Fruit fly (Drosophila melanogaster) whole organism, wandering third instar larva: ENCODE data around the gene Nadsyn.

Experiments used
- Abd-B ChIP-seq: fragments of >200 bp; optimal IDR thresholded peaks from 2 replicates; lab custom pipeline; 2017; ENCODE audit warnings: missing biosample characterization, missing genetic modification characterization
- CG32264 ChIP-seq: fragments of 200-800 bp; sonication (Bioruptor generic); optimal IDR thresholded peaks from 2 replicates; lab custom pipeline; 2016; ENCODE audit warnings: missing biosample characterization, missing genetic modification characterization
- CG9705 ChIP-seq: fragments of 200-800 bp; sonication (Bioruptor generic); optimal IDR thresholded peaks from 2 replicates; lab custom pipeline; 2018; ENCODE audit warnings: missing biosample characterization, mild to moderate bottlenecking, missing genetic modification characterization
- CrebA ChIP-seq: fragments of 200-800 bp; sonication (Bioruptor generic); optimal IDR thresholded peaks from 2 replicates; lab custom pipeline; 2016; ENCODE audit warnings: missing biosample characterization, mild to moderate bottlenecking, missing genetic modification characterization, borderline replicate concordance
- Dfd ChIP-seq: fragments of >200 bp; optimal IDR thresholded peaks from 2 replicates; lab custom pipeline; 2017; ENCODE audit warnings: missing biosample characterization, missing genetic modification characterization
- Dif ChIP-seq: fragments of 200-275, 200-300 bp; sonication (Bioruptor generic); optimal IDR thresholded peaks from 2 replicates; lab custom pipeline; 2018; ENCODE audit warnings: missing biosample characterization, missing genetic modification characterization; ENCODE audit not compliant: partially characterized antibody
- GATAd ChIP-seq: sonication (Bioruptor generic); optimal IDR thresholded peaks from 2 replicates; lab custom pipeline; 2016; ENCODE audit warnings: missing biosample characterization, missing genetic modification characterization
- HLH106 ChIP-seq: fragments of 200-800 bp; optimal IDR thresholded peaks from 3 replicates; lab custom pipeline; 2019; ENCODE audit warnings: missing biosample characterization, mild to moderate bottlenecking, missing genetic modification characterization, moderate library complexity
- Hnf4 ChIP-seq: fragments of 200-800 bp; sonication (Bioruptor generic); optimal IDR thresholded peaks from 2 replicates; lab custom pipeline; 2016; ENCODE audit warnings: missing biosample characterization, mild to moderate bottlenecking, missing genetic modification characterization
- Hr78 ChIP-seq: fragments of >200 bp; optimal IDR thresholded peaks from 2 replicates; lab custom pipeline; 2017; ENCODE audit warnings: missing biosample characterization, missing genetic modification characterization
- Hr83 ChIP-seq: fragments of 200-300 bp; sonication (Bioruptor generic); optimal IDR thresholded peaks from 2 replicates; lab custom pipeline; 2016; ENCODE audit warnings: missing biosample characterization, mild to moderate bottlenecking, missing genetic modification characterization, moderate library complexity; ENCODE audit not compliant: poor library complexity, severe bottlenecking
- Jra ChIP-seq: sonication (Bioruptor generic); optimal IDR thresholded peaks from 2 replicates; lab custom pipeline; 2016; ENCODE audit warnings: missing biosample characterization, missing genetic modification characterization
- Mio ChIP-seq: sonication (Bioruptor generic); optimal IDR thresholded peaks from 2 replicates; lab custom pipeline; 2016; ENCODE audit warnings: missing biosample characterization, missing genetic modification characterization
- Myc ChIP-seq: fragments of >200 bp; optimal IDR thresholded peaks from 2 replicates; lab custom pipeline; 2017
- N ChIP-seq: fragments of >200 bp; optimal IDR thresholded peaks from 2 replicates; lab custom pipeline; 2018; ENCODE audit warnings: missing biosample characterization, missing external identifiers, missing genetic modification characterization
- OdsH ChIP-seq: fragments of 200-800 bp; sonication (Bioruptor generic); optimal IDR thresholded peaks from 2 replicates; lab custom pipeline; 2016; ENCODE audit warnings: missing biosample characterization, mild to moderate bottlenecking, missing genetic modification characterization
- Rel ChIP-seq, 2 experiments: fragments of 200-800 bp; sonication (Bioruptor generic) in 1 of 2; optimal IDR thresholded peaks; 2 replicates in 1 of 2; 3 replicates in 1 of 2; lab custom pipeline; 2016 to 2019; ENCODE audit warnings: mild to moderate bottlenecking in 2 of 2, missing biosample characterization in 2 of 2, missing genetic modification characterization in 2 of 2, moderate library complexity in 1 of 2
- Sp1 ChIP-seq: fragments of 200-800 bp; sonication (Bioruptor generic); optimal IDR thresholded peaks from 3 replicates; lab custom pipeline; 2019; ENCODE audit warnings: missing biosample characterization, mild to moderate bottlenecking, missing genetic modification characterization, moderate library complexity
- Vsx2 ChIP-seq: fragments of 200-300, 225-300 bp; sonication (Bioruptor generic); optimal IDR thresholded peaks from 2 replicates; lab custom pipeline; 2018; ENCODE audit warnings: missing biosample characterization, missing genetic modification characterization; ENCODE audit not compliant: partially characterized antibody
- br ChIP-seq: fragments of 200-800 bp; sonication (Bioruptor generic); optimal IDR thresholded peaks from 2 replicates; lab custom pipeline; 2016; ENCODE audit warnings: missing biosample characterization, missing genetic modification characterization
- brk ChIP-seq: fragments of 200-800 bp; sonication (Bioruptor generic); optimal IDR thresholded peaks from 2 replicates; lab custom pipeline; 2016; ENCODE audit warnings: missing biosample characterization, mild to moderate bottlenecking, missing genetic modification characterization
- dl ChIP-seq, 2 experiments: fragments of 175-275, 200-275 bp in 1 of 2; fragments of 200-275 bp in 1 of 2; sonication (Bioruptor generic); optimal IDR thresholded peaks; lab custom pipeline; 2018; ENCODE audit warnings: mild to moderate bottlenecking in 2 of 2, missing biosample characterization in 2 of 2, missing genetic modification characterization in 2 of 2, moderate library complexity in 2 of 2; ENCODE audit not compliant: partially characterized antibody in 2 of 2, insufficient read depth in 1 of 2
- dmrt93B ChIP-seq: fragments of 200-800 bp; sonication (Bioruptor generic); optimal IDR thresholded peaks from 2 replicates; lab custom pipeline; 2018; ENCODE audit warnings: missing biosample characterization, mild to moderate bottlenecking, missing genetic modification characterization
- dsf ChIP-seq: sonication (Bioruptor generic); optimal IDR thresholded peaks from 2 replicates; lab custom pipeline; 2016; ENCODE audit warnings: missing biosample characterization, missing genetic modification characterization, borderline replicate concordance
- ey ChIP-seq: fragments of 200-800 bp; sonication (Bioruptor generic); optimal IDR thresholded peaks from 2 replicates; lab custom pipeline; 2016; ENCODE audit warnings: missing biosample characterization, missing genetic modification characterization
- foxo ChIP-seq, 2 experiments: fragments of 200-800 bp; sonication (Bioruptor generic); optimal IDR thresholded peaks; 2 replicates in 1 of 2; 3 replicates in 1 of 2; lab custom pipeline; 2016 to 2017; ENCODE audit warnings: missing biosample characterization in 2 of 2, missing genetic modification characterization in 2 of 2
- fru ChIP-seq: fragments of 200-800 bp; sonication (Bioruptor generic); optimal IDR thresholded peaks from 3 replicates; lab custom pipeline; 2016; ENCODE audit warnings: missing biosample characterization, mild to moderate bottlenecking, missing genetic modification characterization
- h ChIP-seq: fragments of 200-800 bp; sonication (Bioruptor generic); optimal IDR thresholded peaks from 3 replicates; lab custom pipeline; 2016; ENCODE audit warnings: missing biosample characterization, mild to moderate bottlenecking, missing genetic modification characterization
- jim ChIP-seq: fragments of 175-275, 200-325 bp; sonication (Bioruptor generic); optimal IDR thresholded peaks from 2 replicates; lab custom pipeline; 2016; ENCODE audit warnings: missing biosample characterization, mild to moderate bottlenecking, missing genetic modification characterization
- lola ChIP-seq: fragments of >200 bp; optimal IDR thresholded peaks from 2 replicates; lab custom pipeline; 2017; ENCODE audit warnings: missing biosample characterization, missing genetic modification characterization
- pan ChIP-seq: fragments of >200 bp; optimal IDR thresholded peaks from 2 replicates; lab custom pipeline; 2017
- psq ChIP-seq: fragments of 200-800 bp; sonication (Bioruptor generic); optimal IDR thresholded peaks from 3 replicates; lab custom pipeline; 2017; ENCODE audit warnings: missing biosample characterization, mild to moderate bottlenecking, missing genetic modification characterization, moderate library complexity
- rgr ChIP-seq: fragments of 200-800 bp; sonication (Bioruptor generic); optimal IDR thresholded peaks from 3 replicates; lab custom pipeline; 2016; ENCODE audit warnings: missing biosample characterization, mild to moderate bottlenecking, missing genetic modification characterization
- sage ChIP-seq: fragments of 200-800 bp; sonication (Bioruptor generic); optimal IDR thresholded peaks from 2 replicates; lab custom pipeline; 2016; ENCODE audit warnings: missing biosample characterization, mild to moderate bottlenecking, missing genetic modification characterization
- sv ChIP-seq: fragments of 200-800 bp; sonication (Bioruptor generic); optimal IDR thresholded peaks from 3 replicates; lab custom pipeline; 2016; ENCODE audit warnings: missing biosample characterization, missing genetic modification characterization
- tai ChIP-seq: sonication (Bioruptor generic); optimal IDR thresholded peaks from 2 replicates; lab custom pipeline; 2016; ENCODE audit warnings: missing biosample characterization, missing genetic modification characterization
- usp ChIP-seq: fragments of >200 bp; optimal IDR thresholded peaks from 2 replicates; lab custom pipeline; 2017; ENCODE audit warnings: missing biosample characterization, missing genetic modification characterization
- woc ChIP-seq: sonication (Bioruptor generic); optimal IDR thresholded peaks from 2 replicates; lab custom pipeline; 2016; ENCODE audit warnings: missing biosample characterization, mild to moderate bottlenecking, missing genetic modification characterization

Gene Nadsyn

DNA sequence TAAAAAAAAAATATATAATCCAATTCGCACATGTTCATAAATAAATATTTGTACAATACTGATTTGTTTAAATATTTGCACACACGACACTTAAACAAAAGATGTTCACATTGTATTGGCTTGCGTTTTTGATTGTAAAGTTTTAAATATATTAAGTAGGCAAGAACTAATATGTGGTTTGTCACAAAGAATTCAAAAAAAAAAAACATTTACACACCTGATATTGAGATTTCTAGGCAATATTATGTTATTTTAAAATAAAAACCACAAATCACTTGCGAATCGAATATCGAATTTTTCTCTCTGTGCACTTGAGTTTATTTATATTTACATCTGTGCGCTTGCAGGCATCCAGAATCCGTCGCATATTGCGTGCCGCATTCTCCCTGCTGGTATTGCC, 38.5 kb downstream of the Nadsyn start (continued):
- TF ChIP-seq Dif (no peak), OdsH (GFP tag; lab: Kevin White, UChicago) (peak; percentile 68), lola (GFP tag; lab: Kevin White, UChicago) (no peak), jim (no peak), sv (GFP tag; lab: Kevin White, UChicago) (no peak), Myc (lab: Kevin White, UChicago) (no peak), Hr78 (GFP tag; lab: Kevin White, UChicago) (no peak), Hnf4 (GFP tag; lab: Kevin White, UChicago) (peak; percentile 62), foxo (GFP tag; optimal IDR thresholded peaks at IDR 0.05; lab: Kevin White, UChicago) (peak in 1 of 2 experiments; percentile 75), sage (no peak), Vsx2 (GFP tag; lab: Kevin White, UChicago) (no peak), CG9705 (GFP tag; lab: Kevin White, UChicago) (peak; percentile 11), Sp1 (GFP tag; lab: Kevin White, UChicago) (peak; percentile 73)

- TF ChIP-seq jim (no peak), Rel (GFP tag; optimal IDR thresholded peaks at IDR 0.05; lab: Kevin White, UChicago) (no peak), Rel (tag; optimal IDR thresholded peaks at IDR 0.05; lab: Kevin White, UChicago) (peak; percentile 99)
Measured at dm6 chrX:13677970-13678490, 40.1 kb downstream of the Nadsyn start.

DNA sequence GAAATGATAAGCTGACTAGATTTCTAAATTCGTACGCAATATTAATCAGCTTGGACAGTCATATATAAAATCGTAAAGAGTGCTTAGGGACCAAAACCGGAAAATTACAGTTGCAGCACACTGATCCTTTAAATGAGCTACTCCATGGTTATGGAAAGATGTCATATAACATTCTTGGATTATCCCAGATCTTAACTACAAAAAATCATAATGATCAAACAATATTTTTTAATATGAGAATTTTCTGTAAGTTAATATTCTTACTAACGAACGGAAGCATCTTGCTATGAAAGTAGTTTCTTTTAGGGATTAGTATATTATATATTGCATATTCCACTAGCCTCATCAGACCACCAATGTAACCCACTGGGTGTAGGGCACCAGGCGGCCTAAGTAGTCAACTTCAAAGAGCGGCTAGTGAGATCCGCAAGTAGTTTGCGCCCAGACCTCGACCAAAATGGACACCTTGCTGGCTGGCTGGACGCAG, 41.6 kb downstream of the Nadsyn start, which contains the start of gene CG11162:
CG11162 (plus strand) TSS at position 437 of the 487 bp plus-strand sequence.
- TF ChIP-seq tai (GFP tag; lab: Kevin White, UChicago) (no peak), ey (GFP tag; lab: Kevin White, UChicago) (peak; percentile 56), Hnf4 (GFP tag; lab: Kevin White, UChicago) (no peak), h (peak; percentile 59), Jra (GFP tag; lab: Kevin White, UChicago) (no peak), CG32264 (GFP tag; lab: Kevin White, UChicago) (no peak), sv (GFP tag; lab: Kevin White, UChicago) (no peak), psq (no peak), Rel (GFP tag; optimal IDR thresholded peaks at IDR 0.05; lab: Kevin White, UChicago) (no peak), Rel (tag; optimal IDR thresholded peaks at IDR 0.05; lab: Kevin White, UChicago) (no peak), Sp1 (GFP tag; lab: Kevin White, UChicago) (peak; percentile 29), woc (GFP tag; lab: Kevin White, UChicago) (no peak), foxo (GFP tag; optimal IDR thresholded peaks at IDR 0.05; lab: Kevin White, UChicago) (peak in 1 of 2 experiments; percentile 65), Hr78 (GFP tag; lab: Kevin White, UChicago) (no peak), rgr (GFP tag; lab: Kevin White, UChicago) (peak; percentile 54), lola (GFP tag; lab: Kevin White, UChicago) (no peak), Vsx2 (GFP tag; lab: Kevin White, UChicago) (no peak), GATAd (GFP tag; lab: Kevin White, UChicago) (no peak), Myc (lab: Kevin White, UChicago) (no peak), sage (no peak), Mio (no peak), dl (GFP tag; optimal IDR thresholded peaks at IDR 0.05; lab: Kevin White, UChicago; ENCODE audit: insufficient read depth in 1 of 2, partially characterized antibody in 2 of 2) (no peak), fru (GFP tag; lab: Kevin White, UChicago) (peak; percentile 66), dmrt93B (GFP tag; lab: Kevin White, UChicago) (no peak), brk (no peak), HLH106 (peak; percentile 33), br (GFP tag; lab: Kevin White, UChicago) (peak; percentile 2), Hr83 (no peak), CrebA (GFP tag; lab: Kevin White, UChicago) (no peak), OdsH (GFP tag; lab: Kevin White, UChicago) (peak; percentile 46), jim (no peak), usp (GFP tag; lab: Kevin White, UChicago) (no peak), Dif (no peak), CG9705 (GFP tag; lab: Kevin White, UChicago) (no peak), N (no peak), Dfd (GFP tag; lab: Kevin White, UChicago) (no peak), Abd-B (GFP tag; lab: Kevin White, UChicago) (no peak), dsf (no peak), pan (lab: Kevin White, UChicago) (no peak)
